Worm (Caenorhabditis elegans): ENCODE results near the gene best-4.

best-4 gene

DNA sequence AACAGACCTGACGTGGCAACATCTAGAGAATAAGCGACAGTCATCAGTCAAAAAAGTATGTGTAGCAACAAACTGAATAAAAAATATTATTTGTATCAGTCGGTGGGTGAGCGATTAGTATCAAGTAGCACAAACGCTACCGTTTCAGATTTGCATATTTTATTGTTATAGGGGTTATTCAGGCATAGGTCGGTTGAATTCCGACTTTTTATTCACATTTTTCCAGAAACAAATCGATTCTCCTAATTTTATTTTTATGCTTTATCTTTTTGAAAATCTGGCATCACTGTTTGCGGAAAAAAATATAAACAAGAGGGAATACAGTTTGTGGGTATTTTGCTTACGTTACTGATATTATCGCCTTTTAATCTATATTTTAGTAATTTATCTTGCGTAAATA, at the start of gene best-4:
TSS of gene best-4 (minus strand) at position 101 of the 400 bp plus-strand sequence.
- no peak for TF ChIP-seq him-1 (tag; optimal IDR thresholded peaks at IDR 0.05)
- no peak for TF ChIP-seq dao-5 (tag; optimal IDR thresholded peaks at IDR 0.05)
- TF ChIP-seq W03F9.2 (tag; optimal IDR thresholded peaks at IDR 0.05): no peak

DNA sequence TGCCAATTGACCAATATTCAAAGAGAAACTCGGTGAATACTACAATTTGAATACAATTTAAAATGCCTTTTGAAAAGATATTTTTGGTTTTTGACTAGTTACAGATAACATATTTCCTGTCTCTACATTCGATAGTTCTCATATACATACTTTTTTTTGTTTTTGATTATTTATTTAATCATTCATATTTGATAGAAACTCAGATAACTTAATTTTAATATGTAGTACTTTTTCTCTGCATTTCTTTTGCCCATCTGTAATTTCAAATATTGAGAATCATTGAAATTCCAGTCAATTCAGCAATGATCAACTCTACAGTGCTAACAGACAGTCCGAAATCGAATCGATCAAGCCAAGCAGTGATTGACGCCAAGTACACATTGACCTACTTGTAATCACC, 49.3 kb upstream of the best-4 start, which contains the start of gene C23H3.2:
TSS of gene C23H3.2 (plus strand) at position 301 of the 400 bp plus-strand sequence.
- TF ChIP-seq W03F9.2 (tag; optimal IDR thresholded peaks at IDR 0.05): no peak
- no peak for TF ChIP-seq dao-5 (tag; optimal IDR thresholded peaks at IDR 0.05)
- no peak for TF ChIP-seq him-1 (tag; optimal IDR thresholded peaks at IDR 0.05)

DNA sequence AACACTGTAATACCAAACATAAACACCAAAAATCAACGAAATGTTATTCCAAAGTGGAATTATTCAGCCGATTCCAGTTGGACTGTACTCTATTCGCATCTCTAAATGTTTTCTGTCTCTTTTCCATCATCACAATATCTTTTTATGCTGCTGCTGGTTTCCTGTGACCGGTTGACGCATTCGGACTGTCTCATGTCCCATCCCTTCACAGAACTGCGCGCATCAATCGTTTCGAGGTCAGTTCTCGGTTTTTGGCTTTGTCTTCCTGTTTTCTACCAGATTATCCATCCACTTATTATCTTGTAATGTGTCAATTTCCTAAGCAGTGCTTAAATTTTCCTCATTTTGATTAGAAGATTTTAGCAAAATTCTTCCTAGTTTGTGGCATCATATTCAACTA, 48.4 kb upstream of the best-4 start:
- no peak for TF ChIP-seq dao-5 (tag; optimal IDR thresholded peaks at IDR 0.05)
- TF ChIP-seq W03F9.2 (tag; optimal IDR thresholded peaks at IDR 0.05): no peak
- no peak for TF ChIP-seq him-1 (tag; optimal IDR thresholded peaks at IDR 0.05)

DNA sequence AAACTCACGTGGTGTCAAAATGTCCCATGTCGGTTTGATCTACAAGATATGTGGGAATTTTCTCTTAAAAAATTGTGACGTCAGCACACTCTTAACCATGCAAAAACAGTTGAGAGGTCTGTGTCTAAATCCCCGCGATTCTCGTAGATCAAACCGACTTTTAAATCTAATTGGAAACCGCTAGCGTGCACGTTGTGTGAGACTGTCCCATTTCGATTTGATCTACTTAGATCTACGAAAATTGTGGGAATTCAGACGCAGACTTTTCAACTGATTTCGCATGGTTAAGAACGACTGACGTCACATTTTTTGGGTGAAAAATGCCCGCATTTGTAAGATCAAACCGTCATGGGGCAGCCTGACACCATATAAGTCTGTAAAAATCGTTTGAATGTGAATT, 46.2 kb upstream of the best-4 start:
- TF ChIP-seq dao-5 (tag; optimal IDR thresholded peaks at IDR 0.05): no peak
- TF ChIP-seq W03F9.2 (tag; optimal IDR thresholded peaks at IDR 0.05): no peak
- no peak for TF ChIP-seq him-1 (tag; optimal IDR thresholded peaks at IDR 0.05)

DNA sequence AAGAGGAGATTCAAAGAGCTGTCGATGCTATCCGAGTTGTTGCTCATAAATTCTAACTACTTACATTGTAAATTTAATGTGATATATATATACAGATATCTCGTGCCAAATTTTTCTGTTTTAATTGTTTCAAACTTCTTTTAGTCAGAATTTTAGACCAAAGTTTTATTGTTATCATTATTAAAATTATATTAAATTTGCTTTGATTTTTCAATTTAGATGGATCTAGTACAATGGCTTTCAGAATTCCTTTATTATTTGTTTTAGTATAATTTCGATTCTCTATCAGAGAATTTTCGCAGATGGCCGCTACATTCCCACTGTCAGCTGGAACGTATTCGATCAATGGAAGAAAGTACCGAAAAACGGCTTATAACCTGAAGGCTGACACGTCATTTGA, 45.7 kb upstream of the best-4 start, which contains the start of gene ascc-1:
TSS of gene ascc-1 (plus strand) at position 301 of the 400 bp plus-strand sequence.
- TF ChIP-seq dao-5 (tag; optimal IDR thresholded peaks at IDR 0.05) (no peak), him-1 (tag; optimal IDR thresholded peaks at IDR 0.05) (no peak), W03F9.2 (tag; optimal IDR thresholded peaks at IDR 0.05) (no peak)

DNA sequence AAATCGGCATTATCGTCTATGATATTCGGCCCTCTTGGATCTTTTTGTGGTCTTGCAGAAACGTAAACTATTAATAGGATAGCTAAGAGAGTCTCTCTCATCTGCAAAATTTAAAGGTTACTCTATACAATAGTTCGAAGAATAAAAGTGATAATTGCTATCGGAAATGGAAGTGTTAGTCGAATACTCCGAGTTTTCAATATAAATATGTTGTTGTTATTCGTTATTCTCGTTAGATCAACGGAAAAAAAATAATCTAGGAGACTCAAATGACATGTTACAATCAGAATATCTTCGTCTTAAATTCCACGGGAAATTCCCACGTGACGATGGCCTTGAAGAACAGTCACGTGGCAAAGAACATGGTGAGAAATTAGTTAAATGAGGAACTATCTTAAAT, 43.5 kb upstream of the best-4 start, which contains the start of gene tre-5:
TSS of gene tre-5 (minus strand) at position 101 of the 400 bp plus-strand sequence.
- TF ChIP-seq him-1 (tag; optimal IDR thresholded peaks at IDR 0.05): no peak
- TF ChIP-seq W03F9.2 (tag; optimal IDR thresholded peaks at IDR 0.05): no peak
- no peak for TF ChIP-seq dao-5 (tag; optimal IDR thresholded peaks at IDR 0.05)

DNA sequence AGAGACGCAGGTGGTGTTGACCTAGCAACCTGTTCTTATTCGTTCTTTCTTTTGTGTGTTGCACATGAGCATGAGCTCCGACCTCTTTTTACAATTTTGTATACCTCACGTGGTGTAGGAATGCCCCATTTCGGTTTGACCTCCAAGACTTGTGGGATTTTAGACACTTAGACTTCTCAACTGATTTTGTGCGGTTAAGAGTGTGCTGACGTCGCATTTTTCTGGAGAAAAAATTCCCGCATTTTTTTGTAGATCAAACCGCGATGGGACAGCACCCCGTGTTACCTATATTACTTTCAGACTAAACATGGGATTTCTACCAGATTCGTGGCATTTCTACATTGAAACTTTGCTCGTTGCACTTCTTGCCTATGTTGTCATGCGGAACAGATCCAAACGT, 39.7 kb upstream of the best-4 start, which contains the start of gene sptl-1:
TSS of gene sptl-1 (plus strand) at position 301 of the 400 bp plus-strand sequence.
- TF ChIP-seq him-1 (tag; optimal IDR thresholded peaks at IDR 0.05) (no peak), W03F9.2 (tag; optimal IDR thresholded peaks at IDR 0.05) (no peak), dao-5 (tag; optimal IDR thresholded peaks at IDR 0.05) (no peak)

DNA sequence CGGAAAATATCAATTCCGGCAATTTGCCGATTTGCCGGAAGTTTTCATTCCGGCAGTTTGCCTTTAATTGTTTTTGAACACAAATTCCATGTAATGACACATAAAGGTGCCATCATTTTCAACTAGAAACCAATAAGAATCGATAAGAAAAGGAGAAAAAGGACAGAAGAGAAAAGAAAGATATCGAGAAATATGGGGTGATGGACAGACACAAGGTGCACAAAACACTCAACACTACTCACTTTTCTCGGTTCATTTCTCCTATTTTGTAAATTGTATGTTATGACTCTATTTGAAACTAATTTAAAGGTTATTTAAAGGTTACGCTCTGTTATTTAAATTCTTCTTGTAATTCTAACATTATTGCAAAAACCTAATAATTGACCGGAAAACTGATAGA, 39.2 kb upstream of the best-4 start:
- TF ChIP-seq him-1 (tag; optimal IDR thresholded peaks at IDR 0.05) (no peak), W03F9.2 (tag; optimal IDR thresholded peaks at IDR 0.05) (no peak), dao-5 (tag; optimal IDR thresholded peaks at IDR 0.05) (no peak)

DNA sequence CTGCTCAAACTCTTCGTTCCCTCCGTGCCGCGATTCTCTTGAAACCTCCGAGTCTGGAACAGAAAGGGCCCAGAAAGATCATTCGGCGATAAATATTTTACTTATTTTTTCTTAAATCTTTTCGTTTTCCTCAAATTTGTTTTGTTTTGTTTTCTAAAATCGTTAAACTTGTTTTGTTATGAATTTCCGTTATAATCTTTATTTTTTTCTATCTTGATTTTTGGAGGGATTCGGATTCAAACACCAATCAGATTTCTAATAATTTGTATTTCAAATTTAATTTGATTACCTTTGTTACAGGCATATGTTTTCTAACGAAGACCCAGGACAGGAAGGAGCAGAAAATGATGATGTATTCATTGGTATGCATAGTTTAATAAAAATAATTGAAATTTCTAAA, 35.6 kb upstream of the best-4 start, which contains the start of gene C23H3.5:
TSS of gene C23H3.5 (plus strand) at position 301 of the 400 bp plus-strand sequence.
- TF ChIP-seq W03F9.2 (tag; optimal IDR thresholded peaks at IDR 0.05) (no peak), dao-5 (tag; optimal IDR thresholded peaks at IDR 0.05) (no peak), him-1 (tag; optimal IDR thresholded peaks at IDR 0.05) (no peak)

DNA sequence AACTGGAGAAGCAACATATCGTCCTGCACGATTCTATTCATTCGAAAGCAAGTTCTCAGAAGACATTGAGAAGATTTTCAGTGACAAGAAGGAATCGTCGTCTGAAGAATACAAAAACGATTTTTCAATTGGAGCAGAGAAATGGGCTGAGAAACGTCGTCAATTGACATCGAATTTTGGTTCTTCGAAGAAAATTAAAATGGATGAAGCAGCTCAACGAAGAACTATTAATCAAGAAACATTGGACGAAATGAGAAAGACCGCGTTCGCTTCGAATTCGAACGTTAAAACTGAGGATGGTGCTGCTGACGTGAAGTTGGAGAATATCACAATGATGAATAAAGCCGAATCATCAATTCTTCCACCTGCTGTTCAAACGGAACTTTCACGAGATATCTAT, 34.4 kb upstream of the best-4 start, which contains the start of gene rpt-4:
TSS of gene rpt-4 (minus strand) at position 101 of the 400 bp plus-strand sequence.
- TF ChIP-seq W03F9.2 (tag; optimal IDR thresholded peaks at IDR 0.05): no peak
- no peak for TF ChIP-seq dao-5 (tag; optimal IDR thresholded peaks at IDR 0.05)
- TF ChIP-seq him-1 (tag; optimal IDR thresholded peaks at IDR 0.05): no peak

DNA sequence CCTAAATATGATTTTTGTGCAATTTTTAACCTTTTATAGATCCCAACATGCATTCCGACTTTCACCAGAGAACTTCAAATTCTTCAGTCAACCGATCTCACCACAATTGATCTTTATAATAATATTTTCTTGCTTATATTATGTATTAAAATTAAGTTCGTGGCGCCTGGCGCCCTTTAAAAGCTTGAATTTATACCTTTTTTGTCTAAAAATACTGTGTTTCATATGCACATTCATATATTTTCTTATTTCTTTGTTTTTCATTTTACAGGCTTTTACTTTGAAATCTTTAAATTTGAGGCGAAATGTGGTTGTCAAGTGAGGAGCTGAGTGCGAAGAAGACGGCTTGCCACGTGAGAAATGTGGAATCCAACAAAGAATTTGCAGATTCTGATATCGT, 33.1 kb upstream of the best-4 start, which contains the start of gene rpoa-49:
TSS of gene rpoa-49 (plus strand) at position 301 of the 400 bp plus-strand sequence.
- TF ChIP-seq W03F9.2 (tag; optimal IDR thresholded peaks at IDR 0.05) (no peak), him-1 (tag; optimal IDR thresholded peaks at IDR 0.05) (no peak), dao-5 (tag; optimal IDR thresholded peaks at IDR 0.05) (no peak)

DNA sequence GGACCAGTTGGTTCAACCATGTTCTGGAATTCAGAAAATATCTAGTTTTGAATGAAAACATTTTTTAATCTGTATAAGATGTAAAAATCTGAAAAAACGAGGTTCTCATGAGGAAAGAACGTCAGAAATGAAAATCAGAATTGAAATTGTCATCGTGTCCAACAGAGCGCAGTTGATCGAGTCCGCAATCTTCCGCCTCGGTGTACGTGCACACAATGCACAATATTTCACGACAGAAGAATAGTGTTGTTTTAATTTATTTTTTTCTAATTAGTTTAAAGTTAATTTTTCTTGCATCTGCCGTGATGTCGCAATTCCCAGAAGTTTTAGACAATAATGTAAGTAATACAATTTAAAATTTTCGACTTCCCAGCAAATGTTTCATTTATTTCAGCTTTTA, 32.0 kb upstream of the best-4 start, which contains the start of gene nfyc-1:
TSS of gene nfyc-1 (plus strand) at position 268 of the 400 bp plus-strand sequence.
- TF ChIP-seq him-1 (tag; optimal IDR thresholded peaks at IDR 0.05) (no peak), dao-5 (tag; optimal IDR thresholded peaks at IDR 0.05) (no peak), W03F9.2 (tag; optimal IDR thresholded peaks at IDR 0.05) (peak; percentile 79)

DNA sequence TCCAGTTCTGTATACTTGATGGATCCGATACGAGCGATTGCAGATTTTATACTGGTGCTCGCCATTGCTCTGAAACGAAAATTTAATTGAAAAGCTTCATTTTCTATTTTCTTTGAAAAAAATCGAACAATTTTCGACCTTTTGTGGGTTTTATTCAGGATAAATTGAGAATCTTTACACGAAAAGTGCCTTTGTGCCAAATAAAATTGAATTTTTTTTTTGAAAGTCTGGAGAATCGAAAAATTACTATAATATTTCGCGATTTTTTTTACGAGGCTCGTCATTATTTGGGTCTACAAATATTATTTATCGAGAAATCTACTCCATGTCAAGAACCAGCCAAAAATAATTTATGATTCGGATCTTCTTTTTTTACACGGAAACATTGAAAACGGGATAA, 30.2 kb upstream of the best-4 start, which contains the start of gene F23F1.10:
TSS of gene F23F1.10 (minus strand) at position 69 of the 400 bp plus-strand sequence.
- TF ChIP-seq dao-5 (tag; optimal IDR thresholded peaks at IDR 0.05): no peak
- TF ChIP-seq W03F9.2 (tag; optimal IDR thresholded peaks at IDR 0.05): no peak
- TF ChIP-seq him-1 (tag; optimal IDR thresholded peaks at IDR 0.05): no peak

DNA sequence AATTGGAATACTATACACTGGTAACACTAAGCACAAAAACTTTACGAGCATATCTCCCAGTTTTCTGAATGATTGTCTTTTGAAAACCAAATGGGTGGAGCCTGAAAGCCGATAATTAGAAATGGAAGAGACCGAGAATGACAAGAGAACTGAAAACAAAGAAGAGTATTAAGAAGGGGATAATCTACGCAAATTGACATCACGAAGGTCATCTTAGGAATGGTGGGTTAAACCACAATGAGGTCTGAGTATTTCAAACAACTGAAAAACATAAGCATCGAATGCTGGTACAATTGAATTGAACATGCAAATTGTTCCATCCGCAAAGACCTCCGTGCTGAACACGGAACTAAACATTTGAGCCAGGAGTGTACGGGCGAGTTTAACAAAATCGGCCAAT, 27.8 kb upstream of the best-4 start, which contains the start of gene spp-24:
TSS of gene spp-24 (minus strand) at position 101 of the 400 bp plus-strand sequence.
- TF ChIP-seq dao-5 (tag; optimal IDR thresholded peaks at IDR 0.05) (no peak), him-1 (tag; optimal IDR thresholded peaks at IDR 0.05) (no peak), W03F9.2 (tag; optimal IDR thresholded peaks at IDR 0.05) (no peak)

DNA sequence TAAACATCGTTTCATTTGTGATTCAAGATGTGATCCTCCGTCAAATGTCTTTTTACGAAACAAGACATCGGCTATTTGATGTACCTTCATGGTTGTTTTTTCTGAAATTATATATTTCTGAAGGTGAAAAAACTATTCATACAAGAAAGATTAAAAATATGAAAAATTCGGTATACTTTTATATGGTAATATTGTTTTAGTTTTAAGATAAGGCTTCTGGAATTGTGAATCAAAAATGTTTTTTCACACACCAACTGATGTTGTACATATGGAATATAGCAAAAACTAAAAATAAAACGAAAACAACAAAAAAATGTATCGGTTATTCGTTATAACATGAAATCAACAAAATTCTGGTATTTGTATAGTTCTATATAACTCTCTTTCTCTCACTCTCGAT, 25.5 kb upstream of the best-4 start, which contains the start of gene F23F1.6:
TSS of gene F23F1.6 (minus strand) at position 101 of the 400 bp plus-strand sequence.
- TF ChIP-seq dao-5 (tag; optimal IDR thresholded peaks at IDR 0.05) (no peak), W03F9.2 (tag; optimal IDR thresholded peaks at IDR 0.05) (no peak), him-1 (tag; optimal IDR thresholded peaks at IDR 0.05) (no peak)
